Fruit fly (Drosophila melanogaster) whole organism, embryonic: ENCODE data around the gene CG31548.

ENCODE experiments used
- Atf-2 ChIP-seq: fragments of 200-800 bp; sonication (Bioruptor generic); optimal IDR thresholded peaks from 2 replicates; lab custom pipeline; 2016; ENCODE audit warnings: missing biosample characterization, missing genetic modification characterization
- Atf3 ChIP-seq: fragments of 200-800 bp; sonication (Bioruptor generic); optimal IDR thresholded peaks from 3 replicates; lab custom pipeline; 2016; ENCODE audit warnings: missing biosample characterization, missing genetic modification characterization
- Awh ChIP-seq: fragments of 200-800 bp; sonication (Bioruptor generic); IDR thresholded peaks from 2 replicates; pipeline ENCODE4, ENCODE4 v1.3.6; 2022; ENCODE audit warnings: missing biosample characterization, missing genetic modification characterization
- B-H1 ChIP-seq: fragments of 200-800 bp; sonication (Bioruptor generic); IDR thresholded peaks from 3 replicates; pipeline ENCODE4 v1.3.6; 2022; ENCODE audit warnings: missing biosample characterization, missing genetic modification characterization
- CG10321 ChIP-seq: fragments of 200-800 bp; sonication (Bioruptor generic); IDR thresholded peaks from 2 replicates; pipeline ENCODE4 v1.3.6; 2022; ENCODE audit warnings: missing biosample characterization, missing genetic modification characterization
- CG10543 ChIP-seq: fragments of 200-800 bp; sonication (Bioruptor generic); optimal IDR thresholded peaks from 3 replicates; lab custom pipeline; 2017; ENCODE audit warnings: missing biosample characterization, mild to moderate bottlenecking, missing genetic modification characterization, moderate library complexity
- CG11247 ChIP-seq: fragments of 200-800 bp; sonication (Bioruptor generic); IDR thresholded peaks from 2 replicates; pipeline ENCODE4 v1.3.6; 2022; ENCODE audit warnings: missing biosample characterization, missing genetic modification characterization
- CG11504 ChIP-seq: fragments of 200-800 bp; sonication (Bioruptor generic); optimal IDR thresholded peaks from 3 replicates; lab custom pipeline; 2019; ENCODE audit warnings: missing biosample characterization, mild to moderate bottlenecking, missing genetic modification characterization, moderate library complexity
- CG12769 ChIP-seq: fragments of 200-800 bp; sonication (Bioruptor generic); optimal IDR thresholded peaks from 2 replicates; lab custom pipeline; 2019; ENCODE audit warnings: missing biosample characterization, mild to moderate bottlenecking, missing genetic modification characterization, moderate library complexity
- CG13287 ChIP-seq: fragments of 200-800 bp; sonication (Bioruptor generic); IDR thresholded peaks from 2 replicates; pipeline ENCODE4 v1.3.6; 2022; ENCODE audit warnings: missing biosample characterization, missing genetic modification characterization; ENCODE audit not compliant: partially characterized antibody
- CG15269 ChIP-seq: fragments of 200-800 bp; sonication (Bioruptor generic); optimal IDR thresholded peaks from 2 replicates; lab custom pipeline; 2018; ENCODE audit warnings: missing biosample characterization, mild to moderate bottlenecking, missing genetic modification characterization, moderate library complexity
- CG17802 ChIP-seq: fragments of 200-800 bp; sonication (Bioruptor generic); optimal IDR thresholded peaks from 2 replicates; lab custom pipeline; 2018; ENCODE audit warnings: missing biosample characterization, mild to moderate bottlenecking, missing genetic modification characterization, moderate library complexity
- CG1792 ChIP-seq: fragments of 200-800 bp; sonication (Bioruptor generic); optimal IDR thresholded peaks from 2 replicates; lab custom pipeline; 2016; ENCODE audit warnings: missing biosample characterization, missing genetic modification characterization
- CG30020 ChIP-seq: fragments of 200-800 bp; optimal IDR thresholded peaks from 2 replicates; lab custom pipeline; 2019; ENCODE audit warnings: missing biosample characterization, mild to moderate bottlenecking, missing genetic modification characterization, moderate library complexity
- CG32532 ChIP-seq: fragments of 200-800 bp; sonication (Bioruptor generic); IDR thresholded peaks from 2 replicates; pipeline ENCODE4 v1.3.6; 2022; ENCODE audit warnings: missing biosample characterization, missing genetic modification characterization
- CG3726 ChIP-seq: fragments of 200-800 bp; sonication (Bioruptor generic); IDR thresholded peaks from 3 replicates; pipeline ENCODE4, ENCODE4 v1.3.6; 2022; ENCODE audit warnings: missing biosample characterization, missing genetic modification characterization
- CG7357 ChIP-seq: fragments of 200-800 bp; sonication (Bioruptor generic); IDR thresholded peaks from 3 replicates; pipeline ENCODE4 v1.3.6; 2022; ENCODE audit warnings: missing biosample characterization, missing genetic modification characterization
- CG7556 ChIP-seq: fragments of 200-800 bp; sonication (Bioruptor generic); optimal IDR thresholded peaks from 2 replicates; lab custom pipeline; 2017; ENCODE audit warnings: missing biosample characterization, mild to moderate bottlenecking, missing genetic modification characterization
- CG8281 ChIP-seq: fragments of 200-800 bp; sonication (Bioruptor generic); optimal IDR thresholded peaks from 2 replicates; lab custom pipeline; 2018; ENCODE audit warnings: missing biosample characterization, mild to moderate bottlenecking, missing genetic modification characterization, moderate library complexity
- CG8359 ChIP-seq: fragments of 200-800 bp; sonication (Bioruptor generic); optimal IDR thresholded peaks from 2 replicates; lab custom pipeline; 2017; ENCODE audit warnings: missing biosample characterization, mild to moderate bottlenecking, missing genetic modification characterization, borderline replicate concordance
- CG8924 ChIP-seq: fragments of 200-800 bp; optimal IDR thresholded peaks from 3 replicates; lab custom pipeline; 2019; ENCODE audit warnings: missing biosample characterization, mild to moderate bottlenecking, missing genetic modification characterization, moderate library complexity
- D19A ChIP-seq: fragments of 200-800 bp; optimal IDR thresholded peaks from 3 replicates; lab custom pipeline; 2019; ENCODE audit warnings: missing biosample characterization, mild to moderate bottlenecking, missing genetic modification characterization, moderate library complexity
- Dek ChIP-seq: fragments of 200-800 bp; sonication (Bioruptor generic); optimal IDR thresholded peaks from 3 replicates; lab custom pipeline; 2019; ENCODE audit warnings: missing biosample characterization, mild to moderate bottlenecking, missing genetic modification characterization, moderate library complexity
- E2f1 ChIP-seq: fragments of 200-800 bp; sonication (Bioruptor generic); IDR thresholded peaks from 2 replicates; pipeline ENCODE4 v1.3.6; 2022; ENCODE audit warnings: missing biosample characterization, missing genetic modification characterization
- Eip74EF ChIP-seq, 2 experiments: fragments of 200-800 bp in 1 of 2; fragments of >200 bp in 1 of 2; sonication (Bioruptor generic) in 1 of 2; optimal IDR thresholded peaks; 2 replicates each; lab custom pipeline; 2017 to 2019; ENCODE audit warnings: missing biosample characterization in 2 of 2, missing genetic modification characterization in 2 of 2, mild to moderate bottlenecking in 1 of 2, moderate library complexity in 1 of 2
- Fer3 ChIP-seq: fragments of 200-800 bp; sonication (Bioruptor generic); optimal IDR thresholded peaks from 2 replicates; lab custom pipeline; 2018; ENCODE audit warnings: missing biosample characterization, mild to moderate bottlenecking, missing genetic modification characterization, moderate library complexity
- H15 ChIP-seq: fragments of 200-800 bp; sonication (Bioruptor generic); IDR thresholded peaks from 3 replicates; pipeline ENCODE4 v1.3.6; 2022; ENCODE audit warnings: missing biosample characterization, missing genetic modification characterization
- HLH3B ChIP-seq: fragments of 200-800 bp; sonication (Bioruptor generic); IDR thresholded peaks from 2 replicates; pipeline ENCODE4 v1.3.6; 2022; ENCODE audit warnings: missing biosample characterization, missing genetic modification characterization
- HmgZ ChIP-seq: fragments of 200-800 bp; sonication (Bioruptor generic); optimal IDR thresholded peaks from 2 replicates; lab custom pipeline; 2018; ENCODE audit warnings: missing biosample characterization, mild to moderate bottlenecking, missing genetic modification characterization
- Hmr ChIP-seq: fragments of 200-800 bp; sonication (Bioruptor generic); optimal IDR thresholded peaks from 3 replicates; lab custom pipeline; 2017; ENCODE audit warnings: mild to moderate bottlenecking, missing biosample characterization, missing genetic modification reagents, missing genetic modification characterization
- NC2α ChIP-seq: fragments of 200-800 bp; sonication (Bioruptor generic); optimal IDR thresholded peaks from 2 replicates; lab custom pipeline; 2016; ENCODE audit warnings: missing biosample characterization, missing genetic modification characterization
- Nf-YA ChIP-seq: fragments of 200-800 bp; sonication (Bioruptor generic); IDR thresholded peaks from 2 replicates; pipeline ENCODE4 v1.3.6; 2022; ENCODE audit warnings: missing biosample characterization, missing genetic modification characterization
- Side ChIP-seq: fragments of 200-800 bp; sonication (Bioruptor generic); optimal IDR thresholded peaks from 2 replicates; lab custom pipeline; 2016; ENCODE audit warnings: missing biosample characterization, missing genetic modification characterization
- cato ChIP-seq: fragments of 200-800 bp; sonication (Bioruptor generic); optimal IDR thresholded peaks from 2 replicates; lab custom pipeline; 2016; ENCODE audit warnings: missing biosample characterization, missing genetic modification characterization, borderline replicate concordance
- cg ChIP-seq: fragments of 200-800 bp; sonication (Bioruptor generic); optimal IDR thresholded peaks from 3 replicates; lab custom pipeline; 2019; ENCODE audit warnings: missing biosample characterization, mild to moderate bottlenecking, missing genetic modification characterization, moderate library complexity
- crp ChIP-seq, 2 experiments: fragments of 200-800 bp; sonication (Bioruptor generic); optimal IDR thresholded peaks; 2 replicates in 1 of 2; 3 replicates in 1 of 2; lab custom pipeline; 2017; ENCODE audit warnings: missing biosample characterization in 2 of 2, missing genetic modification characterization in 2 of 2, mild to moderate bottlenecking in 1 of 2, moderate library complexity in 1 of 2
- esg ChIP-seq: fragments of 200-800 bp; sonication (Bioruptor generic); conservative IDR thresholded peaks from 2 replicates; pipeline ENCODE4 v1.3.6; 2022; ENCODE audit warnings: missing biosample characterization, missing genetic modification characterization
- gsb-n ChIP-seq: fragments of 200-800 bp; sonication (Bioruptor generic); optimal IDR thresholded peaks from 3 replicates; lab custom pipeline; 2018; ENCODE audit warnings: missing biosample characterization, mild to moderate bottlenecking, missing genetic modification characterization
- inv ChIP-seq: fragments of 200-800 bp; sonication (Bioruptor generic); IDR thresholded peaks from 2 replicates; pipeline ENCODE4 v1.3.6; 2022; ENCODE audit warnings: missing biosample characterization, missing genetic modification characterization; ENCODE audit not compliant: partially characterized antibody
- oc ChIP-seq: fragments of 200-800 bp; sonication (Bioruptor generic); optimal IDR thresholded peaks from 2 replicates; lab custom pipeline; 2018; ENCODE audit warnings: missing biosample characterization, mild to moderate bottlenecking, missing genetic modification characterization, moderate library complexity
- pan ChIP-seq, 4 experiments: fragments of >200 bp in 3 of 4; fragments of 200-800 bp in 1 of 4; sonication (Bioruptor generic) in 1 of 4; optimal IDR thresholded peaks in 3 of 4; IDR thresholded peaks in 1 of 4; 2 replicates each; pipeline versions ENCODE4 v1.3.6 to Lab custom; 2017 to 2022; ENCODE audit warnings: missing biosample characterization in 2 of 4, missing genetic modification characterization in 2 of 4, mixed read lengths in 1 of 4
- ranshi ChIP-seq: fragments of 200-800 bp; sonication (Bioruptor generic); IDR thresholded peaks from 2 replicates; pipeline ENCODE4 v1.3.6; 2022; ENCODE audit warnings: missing biosample characterization, missing genetic modification characterization
- shn ChIP-seq: fragments of 200-800 bp; sonication (Bioruptor generic); optimal IDR thresholded peaks from 3 replicates; lab custom pipeline; 2016; ENCODE audit warnings: missing biosample characterization, missing genetic modification characterization
- tin ChIP-seq: fragments of 200-800 bp; sonication (Bioruptor generic); optimal IDR thresholded peaks from 3 replicates; lab custom pipeline; 2016; ENCODE audit warnings: missing biosample characterization, missing genetic modification characterization
- tna ChIP-seq: fragments of 200-800 bp; sonication (Bioruptor generic); IDR thresholded peaks from 2 replicates; pipeline ENCODE4 v1.3.6; 2022; ENCODE audit warnings: missing biosample characterization, missing genetic modification characterization; ENCODE audit not compliant: partially characterized antibody
- toy ChIP-seq: fragments of 200-800 bp; sonication (Bioruptor generic); IDR thresholded peaks from 2 replicates; pipeline ENCODE4 v1.3.6; 2022; ENCODE audit warnings: missing biosample characterization, missing genetic modification characterization
- zf30C ChIP-seq: fragments of 200-800 bp; sonication (Bioruptor generic); optimal IDR thresholded peaks from 3 replicates; lab custom pipeline; 2018; ENCODE audit warnings: missing biosample characterization, mild to moderate bottlenecking, missing genetic modification characterization

CG31548 gene

dm6 chr3R:5659829-5660197 is 23.2 kb upstream of the CG31548 start, which contains the start of gene CG2182 (continued):
- TF ChIP-seq CG10543 (no peak), CG30020 (tag; lab: Kevin White, UChicago) (no peak), Fer3 (tag; lab: Kevin White, UChicago) (no peak), tin (GFP tag; lab: Kevin White, UChicago) (no peak), shn (GFP tag; lab: Kevin White, UChicago) (no peak), oc (no peak), CG8281 (tag; lab: Kevin White, UChicago) (no peak), cato (no peak), pan (optimal IDR thresholded peaks at IDR 0.05; lab: Kevin White, UChicago) (no peak), pan (GFP tag; optimal IDR thresholded peaks at IDR 0.05 in 1 of 2, IDR thresholded peaks at IDR 0.05 in 1 of 2) (no peak), CG7357 (GFP tag; lab: Robert Waterston, UW) (no peak), CG11504 (tag; lab: Kevin White, UChicago) (no peak), CG8359 (no peak), HLH3B (GFP tag; lab: Robert Waterston, UW) (no peak)
- TF ChIP-seq, all 482 proteins: peak for 52

- no peak for TF ChIP-seq CG3726 (GFP tag; lab: Robert Waterston, UW)
- no peak for TF ChIP-seq Awh (GFP tag; lab: Robert Waterston, UW)
- TF ChIP-seq CG8924 (tag; lab: Kevin White, UChicago): no peak
- TF ChIP-seq inv: no peak; the same call in 1 of the 2 replicates
- TF ChIP-seq E2f1: peak; percentile 24; the same call in 1 of the 2 replicates
- no peak for TF ChIP-seq CG15269 (tag; lab: Kevin White, UChicago)
- no peak for TF ChIP-seq CG17802 (tag; lab: Kevin White, UChicago)
- peak in 1 of 2 experiments; percentile 15 for TF ChIP-seq Eip74EF (GFP tag; optimal IDR thresholded peaks at IDR 0.05; lab: Kevin White, UChicago)
- TF ChIP-seq Nf-YA (GFP tag; lab: Robert Waterston, UW): no peak
- TF ChIP-seq esg: no peak
- TF ChIP-seq Side (GFP tag; lab: Kevin White, UChicago): no peak
- TF ChIP-seq CG7556: no peak
- no peak for TF ChIP-seq Hmr
- no peak for TF ChIP-seq D19A (tag; lab: Kevin White, UChicago)
- TF ChIP-seq CG13287: no peak
- no peak for TF ChIP-seq Atf-2 (GFP tag; lab: Kevin White, UChicago)
- no peak; the same call in 1 of the 2 replicates for TF ChIP-seq tna (GFP tag; lab: Robert Waterston, UW)
- TF ChIP-seq B-H1 (GFP tag; lab: Robert Waterston, UW): no peak
- peak; percentile 53 for TF ChIP-seq CG32532 (GFP tag; lab: Robert Waterston, UW)
- TF ChIP-seq crp (GFP tag; optimal IDR thresholded peaks at IDR 0.05; lab: Kevin White, UChicago): peak in 1 of 2 experiments; percentile 20
- TF ChIP-seq Atf3 (GFP tag; lab: Kevin White, UChicago): no peak
- no peak for TF ChIP-seq Dek
- no peak for TF ChIP-seq CG10321
- no peak for TF ChIP-seq ranshi (GFP tag; lab: Robert Waterston, UW)
- no peak for TF ChIP-seq toy (GFP tag; lab: Robert Waterston, UW)
- TF ChIP-seq gsb-n: no peak
- TF ChIP-seq zf30C (GFP tag; lab: Kevin White, UChicago): no peak
- no peak for TF ChIP-seq CG1792
- TF ChIP-seq HmgZ: no peak
- TF ChIP-seq CG12769 (tag; lab: Kevin White, UChicago): no peak
- TF ChIP-seq H15 (GFP tag; lab: Robert Waterston, UW): no peak
- peak; percentile 94 for TF ChIP-seq cg (GFP tag; lab: Kevin White, UChicago)
- no peak for TF ChIP-seq NC2α (GFP tag; lab: Kevin White, UChicago)
- TF ChIP-seq CG11247 (GFP tag; lab: Robert Waterston, UW): no peak
These were observed 22.5 kb upstream of the CG31548 start for dm6 chr3R:5658984-5659802.
